Fruit fly (Drosophila melanogaster): ENCODE measurements around the gene CG13999.
A peak's percentile ranks its signal among the peaks of the same experiment; 100 is the strongest.

CG13999 gene

DNA sequence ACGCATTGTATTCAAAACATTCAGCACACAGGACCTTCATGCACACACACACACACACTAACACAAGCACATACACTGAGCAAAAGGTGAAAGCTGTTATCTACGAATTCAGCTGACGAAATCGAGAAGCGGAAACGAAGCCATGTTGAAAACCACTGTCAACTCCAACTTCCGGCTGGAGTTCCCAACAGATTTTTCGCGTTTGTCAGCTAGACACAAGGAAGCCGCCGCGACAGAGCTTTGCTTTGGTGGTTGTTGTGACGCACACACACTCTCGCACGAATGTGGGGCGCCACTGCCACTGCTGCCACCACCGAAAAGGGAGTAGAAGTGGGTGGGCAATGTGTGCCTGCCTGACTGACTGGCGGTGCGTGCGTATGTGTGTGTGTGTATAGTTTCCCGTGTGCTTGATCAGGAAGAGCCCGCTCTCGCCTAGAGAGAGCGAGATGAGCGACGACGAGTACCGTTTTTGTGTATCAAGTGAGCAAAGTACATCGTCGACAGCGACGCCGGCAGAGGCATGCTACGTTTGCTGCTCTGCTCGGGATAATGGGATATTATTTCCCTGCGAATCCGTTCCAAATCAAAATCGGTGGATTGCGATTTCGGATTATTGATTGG, 41.5 kb upstream of the CG13999 start (continued):
- TF ChIP-seq Xrp1 (GFP tag; IDR thresholded peaks at IDR 0.05) = no peak
- TF ChIP-seq CG8359 (GFP tag; optimal IDR thresholded peaks at IDR 0.05; ENCODE audit: borderline replicate concordance) = peak; percentile 73
- no peak for TF ChIP-seq H2.0 (GFP tag; IDR thresholded peaks at IDR 0.05)
- peak; percentile 84 for TF ChIP-seq CG4328 (GFP tag; optimal IDR thresholded peaks at IDR 0.05)
- TF ChIP-seq CG4424 (GFP tag; optimal IDR thresholded peaks at IDR 0.05) = no peak
- TF ChIP-seq CG6765 (GFP tag; optimal IDR thresholded peaks at IDR 0.05) = peak; percentile 82
- peak; percentile 51 for TF ChIP-seq CG14710 (tag; optimal IDR thresholded peaks at IDR 0.05)
- no peak for TF ChIP-seq CG17802 (tag; optimal IDR thresholded peaks at IDR 0.05)
- no peak for TF ChIP-seq Ssrp (tag; optimal IDR thresholded peaks at IDR 0.05)
- no peak for TF ChIP-seq mam (GFP tag; optimal IDR thresholded peaks at IDR 0.05)
- TF ChIP-seq CG4282 (GFP tag; optimal IDR thresholded peaks at IDR 0.05) = no peak
- TF ChIP-seq CG4707 (GFP tag; optimal IDR thresholded peaks at IDR 0.05) = peak; percentile 59
- no peak for TF ChIP-seq cas (GFP tag; IDR thresholded peaks at IDR 0.05)
- no peak for TF ChIP-seq Max (GFP tag; optimal IDR thresholded peaks at IDR 0.05)
- TF ChIP-seq Asciz (GFP tag; optimal IDR thresholded peaks at IDR 0.05) = peak; percentile 79
- TF ChIP-seq CG17912 (GFP tag; optimal IDR thresholded peaks at IDR 0.05) = peak; percentile 41
- TF ChIP-seq Awh (GFP tag; IDR thresholded peaks at IDR 0.05) = peak; percentile 51; the same call in 1 of the 2 replicates
- TF ChIP-seq disco-r (GFP tag; optimal IDR thresholded peaks at IDR 0.05) = no peak
- TF ChIP-seq CG14860 (GFP tag; IDR thresholded peaks at IDR 0.05; ENCODE audit: partially characterized antibody) = no peak
- TF ChIP-seq phol (tag; optimal IDR thresholded peaks at IDR 0.05) = peak; percentile 93
- TF ChIP-seq chif (GFP tag; optimal IDR thresholded peaks at IDR 0.05) = no peak
- no peak for TF ChIP-seq CG3065 (GFP tag; optimal IDR thresholded peaks at IDR 0.05)
- TF ChIP-seq CG3995 (GFP tag; optimal IDR thresholded peaks at IDR 0.05) = no peak
- TF ChIP-seq Jarid2 (GFP tag; optimal IDR thresholded peaks at IDR 0.05) = peak; percentile 60
- peak; percentile 66 for TF ChIP-seq CG7987 (GFP tag; optimal IDR thresholded peaks at IDR 0.05)
- TF ChIP-seq pho (GFP tag; optimal IDR thresholded peaks at IDR 0.05) = no peak
- peak; percentile 68 for TF ChIP-seq CG17359 (tag; optimal IDR thresholded peaks at IDR 0.05)
- TF ChIP-seq Mad (GFP tag; optimal IDR thresholded peaks at IDR 0.05) = no peak
- no peak for TF ChIP-seq inv (GFP tag; IDR thresholded peaks at IDR 0.05; ENCODE audit: partially characterized antibody)
- peak; percentile 97 for TF ChIP-seq Ets97D (GFP tag; optimal IDR thresholded peaks at IDR 0.05)
- TF ChIP-seq ara (GFP tag; IDR thresholded peaks at IDR 0.05) = no peak
- peak; percentile 75 for TF ChIP-seq Sox100B (GFP tag; optimal IDR thresholded peaks at IDR 0.05)
- no peak for TF ChIP-seq vfl (GFP tag; optimal IDR thresholded peaks at IDR 0.05)
- no peak for TF ChIP-seq CG12744 (GFP tag; optimal IDR thresholded peaks at IDR 0.05)
- no peak for TF ChIP-seq HLH4C (GFP tag; IDR thresholded peaks at IDR 0.05; ENCODE audit: partially characterized antibody)
- TF ChIP-seq fd64A (GFP tag; optimal IDR thresholded peaks at IDR 0.05) = peak; percentile 78
- TF ChIP-seq mirr (GFP tag; optimal IDR thresholded peaks at IDR 0.05) = peak; percentile 63
- TF ChIP-seq Hmr (GFP tag; optimal IDR thresholded peaks at IDR 0.05) = no peak
- no peak for TF ChIP-seq CG15011 (GFP tag; optimal IDR thresholded peaks at IDR 0.05)
- peak; percentile 83 for TF ChIP-seq CG18599 (GFP tag; optimal IDR thresholded peaks at IDR 0.05)
- peak; percentile 72 for TF ChIP-seq CG10543 (GFP tag; optimal IDR thresholded peaks at IDR 0.05)
- no peak for TF ChIP-seq HLH54F (GFP tag; optimal IDR thresholded peaks at IDR 0.05)
- TF ChIP-seq CG8478 (optimal IDR thresholded peaks at IDR 0.05) = no peak
- no peak for TF ChIP-seq CG4617 (GFP tag; optimal IDR thresholded peaks at IDR 0.05; ENCODE audit: borderline replicate concordance)
- TF ChIP-seq dysf (GFP tag; IDR thresholded peaks at IDR 0.05) = peak; percentile 25; the same call in 1 of the 3 replicates
- no peak for TF ChIP-seq CG7839 (tag; optimal IDR thresholded peaks at IDR 0.05)
- no peak for TF ChIP-seq z (GFP tag; IDR thresholded peaks at IDR 0.05)
- peak; percentile 82 for TF ChIP-seq wek (GFP tag; optimal IDR thresholded peaks at IDR 0.05)
- no peak for TF ChIP-seq nerfin-2 (GFP tag; IDR thresholded peaks at IDR 0.05; ENCODE audit: partially characterized antibody)
- TF ChIP-seq Hmx (GFP tag; optimal IDR thresholded peaks at IDR 0.05) = no peak
